Worm (Caenorhabditis elegans) whole organism, mixed stage, embryonic: Measurements from ENCODE around the gene M106.8.

Experiments used
- blmp-1 ChIP-seq: fragments of 150-350 bp; optimal IDR thresholded peaks from 2 replicates; lab custom pipeline; 2014; ENCODE audit warnings: missing biosample characterization, missing genetic modification characterization
- ceh-39 ChIP-seq: fragments of 150-350 bp; optimal IDR thresholded peaks from 2 replicates; lab custom pipeline; 2014; ENCODE audit warnings: missing biosample characterization, missing genetic modification characterization
- ceh-83 ChIP-seq: fragments of 200-800 bp; sonication (Bioruptor generic); optimal IDR thresholded peaks from 2 replicates; lab custom pipeline; 2018; ENCODE audit warnings: mild to moderate bottlenecking, missing genetic modification characterization, missing compliant biosample characterization
- elt-3 ChIP-seq: fragments of 150-350 bp; optimal IDR thresholded peaks from 2 replicates; lab custom pipeline; 2014; ENCODE audit warnings: missing biosample characterization, missing genetic modification characterization
- nhr-12 ChIP-seq: fragments of 150-350 bp; optimal IDR thresholded peaks from 2 replicates; lab custom pipeline; 2014; ENCODE audit warnings: missing biosample characterization, missing genetic modification characterization
- unc-62 ChIP-seq: fragments of 150-350 bp; optimal IDR thresholded peaks from 2 replicates; lab custom pipeline; 2014; ENCODE audit warnings: missing biosample characterization, missing genetic modification reagents, missing genetic modification characterization

ce11 chrII:10885868-10886514 lies 42.6 kb upstream of the M106.8 start, which contains the start of gene F44F4.3:
- TF ChIP-seq unc-62: no peak
- TF ChIP-seq elt-3 (tag; lab: Kevin White, UChicago): no peak
- TF ChIP-seq nhr-12: no peak
- no peak for TF ChIP-seq ceh-83 (GFP tag; lab: Kevin White, UChicago)
- TF ChIP-seq ceh-39 (tag; lab: Kevin White, UChicago): no peak
- TF ChIP-seq blmp-1 (tag; lab: Kevin White, UChicago): no peak
